Fruit fly (Drosophila melanogaster): ENCODE results near the gene Lip1.

Lip1 gene

dm6 chr2L:10736993-10737756 is 35.8 kb upstream of the Lip1 start, which contains the start of the genes Vha16-5 and CG12299 (continued):
- TF ChIP-seq CG7928 (GFP tag; optimal IDR thresholded peaks at IDR 0.05), result peak; percentile 30
- peak; percentile 76 for TF ChIP-seq CG14710 (tag; optimal IDR thresholded peaks at IDR 0.05)
- TF ChIP-seq Lhr (GFP tag; optimal IDR thresholded peaks at IDR 0.05), result peak; percentile 2
- peak; percentile 49 for TF ChIP-seq CG13296 (GFP tag; optimal IDR thresholded peaks at IDR 0.05)
- peak; percentile 93 for TF ChIP-seq HLH3B (GFP tag; IDR thresholded peaks at IDR 0.05)
- no peak for TF ChIP-seq ATbp (GFP tag; optimal IDR thresholded peaks at IDR 0.05)
- peak; percentile 94 for TF ChIP-seq zen (tag; optimal IDR thresholded peaks at IDR 0.05)
- TF ChIP-seq BtbVII (GFP tag; optimal IDR thresholded peaks at IDR 0.05), result no peak
- TF ChIP-seq CG12236 (GFP tag; optimal IDR thresholded peaks at IDR 0.05), result peak; percentile 56
- no peak for TF ChIP-seq YL-1 (GFP tag; optimal IDR thresholded peaks at IDR 0.05)
- TF ChIP-seq h (optimal IDR thresholded peaks at IDR 0.05), result no peak
- peak; percentile 57 for TF ChIP-seq CG10267 (tag; optimal IDR thresholded peaks at IDR 0.05)
- peak; percentile 95 for TF ChIP-seq CG10366 (GFP tag; IDR thresholded peaks at IDR 0.05)
- TF ChIP-seq CG10274 (GFP tag; optimal IDR thresholded peaks at IDR 0.05), result no peak
- TF ChIP-seq PHDP (tag; optimal IDR thresholded peaks at IDR 0.05), result peak; percentile 83
- no peak for TF ChIP-seq fd102C (GFP tag; optimal IDR thresholded peaks at IDR 0.05)
- peak; percentile 54; the same call in 1 of the 2 replicates for TF ChIP-seq klu (GFP tag; IDR thresholded peaks at IDR 0.05)
- peak; percentile 95 for TF ChIP-seq H2.0 (GFP tag; IDR thresholded peaks at IDR 0.05)
- TF ChIP-seq Chrac-16 (GFP tag; optimal IDR thresholded peaks at IDR 0.05), result peak; percentile 85
- TF ChIP-seq z (GFP tag; IDR thresholded peaks at IDR 0.05), result no peak
- TF ChIP-seq dmrt11E (tag; optimal IDR thresholded peaks at IDR 0.05), result peak; percentile 91
- peak; percentile 92 for TF ChIP-seq CG1647 (GFP tag; optimal IDR thresholded peaks at IDR 0.05)
- peak in 1 of 2 experiments; percentile 90 for TF ChIP-seq dpn (GFP tag; optimal IDR thresholded peaks at IDR 0.05)
- TF ChIP-seq odd (GFP tag; optimal IDR thresholded peaks at IDR 0.05), result no peak
- TF ChIP-seq Eip74EF (GFP tag; optimal IDR thresholded peaks at IDR 0.05), result no peak
- no peak for TF ChIP-seq Dip2 (GFP tag; IDR thresholded peaks at IDR 0.05)
- no peak for TF ChIP-seq ham (GFP tag; IDR thresholded peaks at IDR 0.05)
- peak; percentile 88 for TF ChIP-seq CG1024 (GFP tag; IDR thresholded peaks at IDR 0.05)
- no peak for TF ChIP-seq Hr39 (optimal IDR thresholded peaks at IDR 0.05)
- peak; percentile 99 for TF ChIP-seq Ets65A (GFP tag)
- TF ChIP-seq caup (GFP tag; optimal IDR thresholded peaks at IDR 0.05; ENCODE audit: severe bottlenecking), result peak; percentile 63
- no peak for TF ChIP-seq D19A (tag; optimal IDR thresholded peaks at IDR 0.05)
- TF ChIP-seq lab (GFP tag; optimal IDR thresholded peaks at IDR 0.05), result no peak
- peak; percentile 74 for TF ChIP-seq CG7372 (GFP tag; IDR thresholded peaks at IDR 0.05)
- TF ChIP-seq CHES-1-like (GFP tag; optimal IDR thresholded peaks at IDR 0.05), result peak; percentile 87
- TF ChIP-seq org-1 (GFP tag; optimal IDR thresholded peaks at IDR 0.05), result peak; percentile 16
- peak; percentile 88 for TF ChIP-seq CG13287 (GFP tag; IDR thresholded peaks at IDR 0.05; ENCODE audit: partially characterized antibody)
- TF ChIP-seq Dbx (GFP tag; IDR thresholded peaks at IDR 0.05), result peak; percentile 91
- TF ChIP-seq tgo (GFP tag; IDR thresholded peaks at IDR 0.05), result peak; percentile 85
- TF ChIP-seq CG1233 (GFP tag; optimal IDR thresholded peaks at IDR 0.05), result peak; percentile 35
- peak; percentile 79 for TF ChIP-seq dm (GFP tag; optimal IDR thresholded peaks at IDR 0.05)
- peak; percentile 93 for TF ChIP-seq sisA (GFP tag; IDR thresholded peaks at IDR 0.05)
- peak; percentile 73 for TF ChIP-seq lbe (GFP tag; optimal IDR thresholded peaks at IDR 0.05)
- TF ChIP-seq CG32767 (GFP tag; IDR thresholded peaks at IDR 0.05), result peak; percentile 67
- peak; percentile 86 for TF ChIP-seq CG7786 (GFP tag; optimal IDR thresholded peaks at IDR 0.05)
- TF ChIP-seq run (tag; optimal IDR thresholded peaks at IDR 0.05), result no peak
- TF ChIP-seq hth (optimal IDR thresholded peaks at IDR 0.05), result no peak
- no peak for TF ChIP-seq ac (GFP tag; optimal IDR thresholded peaks at IDR 0.05)
- TF ChIP-seq CG15073 (GFP tag; optimal IDR thresholded peaks at IDR 0.05), result no peak
- peak; percentile 53 for TF ChIP-seq btn (GFP tag; optimal IDR thresholded peaks at IDR 0.05)
- TF ChIP-seq CG17328 (GFP tag; IDR thresholded peaks at IDR 0.05), result peak; percentile 93
